Fruit fly (Drosophila melanogaster) whole organism, prepupa: ENCODE results near the gene CG1578.

Experiments used
- Blimp-1 ChIP-seq: fragments of 200-800 bp; sonication (Bioruptor generic); optimal IDR thresholded peaks from 3 replicates; lab custom pipeline; 2017; ENCODE audit warnings: missing biosample characterization, missing genetic modification characterization, mild to moderate bottlenecking, moderate library complexity, missing genetic modification reagents
- CG10631 ChIP-seq: fragments of 200-800 bp; sonication (Bioruptor generic); optimal IDR thresholded peaks from 2 replicates; lab custom pipeline; 2016; ENCODE audit warnings: missing biosample characterization, missing genetic modification characterization
- CG4318 ChIP-seq: fragments of 200-800 bp; sonication (Bioruptor generic); optimal IDR thresholded peaks from 3 replicates; lab custom pipeline; 2017; ENCODE audit warnings: missing biosample characterization, mild to moderate bottlenecking, missing genetic modification characterization
- CG9139 ChIP-seq: fragments of 200-800 bp; sonication (Bioruptor generic); optimal IDR thresholded peaks from 3 replicates; lab custom pipeline; 2017; ENCODE audit warnings: missing biosample characterization, mild to moderate bottlenecking, missing genetic modification characterization
- Sox14 ChIP-seq: fragments of 200-800 bp; sonication (Bioruptor generic); optimal IDR thresholded peaks from 3 replicates; lab custom pipeline; 2016; ENCODE audit warnings: missing biosample characterization, missing genetic modification characterization
- topi ChIP-seq: fragments of 200-800 bp; sonication (Bioruptor generic); optimal IDR thresholded peaks from 3 replicates; lab custom pipeline; 2016; ENCODE audit warnings: missing biosample characterization, missing genetic modification characterization

DNA sequence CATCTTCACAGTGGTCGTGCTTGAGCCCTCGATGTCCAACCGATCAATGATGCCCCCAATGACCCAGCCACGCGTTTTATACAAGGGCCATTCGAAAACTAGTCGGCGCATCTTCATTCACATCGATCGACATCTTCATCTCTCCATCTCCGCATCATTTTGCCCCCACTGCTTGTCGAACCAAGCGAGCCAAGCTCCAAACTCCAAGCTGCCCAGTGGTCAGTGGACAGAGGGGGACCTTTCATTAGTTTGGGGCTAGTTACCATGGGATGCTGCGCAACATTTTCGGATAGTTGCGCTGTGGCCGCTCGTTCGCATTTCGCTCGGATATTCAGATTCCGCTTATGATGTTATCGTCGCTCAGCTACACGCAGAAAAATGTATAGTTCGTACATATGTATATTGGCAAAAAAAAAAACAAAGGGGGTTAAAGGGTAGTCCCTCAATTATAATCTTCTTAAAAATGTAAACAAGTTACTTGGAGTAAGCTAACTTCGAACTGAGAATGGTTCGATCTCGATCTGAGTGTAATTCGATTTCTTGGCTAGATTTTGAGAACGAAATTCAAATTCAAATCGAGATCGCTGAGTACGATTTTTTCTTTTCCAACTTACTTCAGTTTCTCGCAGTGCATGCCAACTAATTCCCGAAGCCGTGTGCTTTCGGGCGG, 29.8 kb upstream of the CG1578 start, which contains the start of gene CG15740:
- TF ChIP-seq topi (GFP tag; lab: Kevin White, UChicago) (no peak), CG9139 (GFP tag; lab: Kevin White, UChicago) (no peak), CG4318 (GFP tag; lab: Kevin White, UChicago) (no peak), Blimp-1 (no peak), Sox14 (no peak), CG10631 (GFP tag; lab: Kevin White, UChicago) (no peak)
